Worm (Caenorhabditis elegans): ENCODE measurements around the gene Y54F10BM.23.

ce11 chrIII:2251348-2251747, 28.0 kb downstream of the Y54F10BM.23 start, which contains the start of gene fbxa-7:
- TF ChIP-seq dao-5 (tag; optimal IDR thresholded peaks at IDR 0.05) (no peak), W03F9.2 (tag; optimal IDR thresholded peaks at IDR 0.05) (no peak), him-1 (tag; optimal IDR thresholded peaks at IDR 0.05) (no peak)
